In genomic region chr3L:4412974-4413373, dm6 we compare ENCODE assay signal across 1 fruit fly cellular context.
TF ChIP-seq lines count a peak whose summit lies in the region.

No protein-coding gene starts in this region.

TF ChIP-seq in whole organism, embryonic, 481 proteins besides CTCF, POLR2A, EP300 and RAD21 (continued from another document and continues in another):
- TF ChIP-seq row (GFP tag; IDR thresholded peaks at IDR 0.05; lab: Robert Waterston, UW) (peak; percentile 79), grau (tag; optimal IDR thresholded peaks at IDR 0.05; lab: Kevin White, UChicago) (peak; percentile 36), sim (GFP tag; IDR thresholded peaks at IDR 0.05; lab: Robert Waterston, UW) (no peak), btn (GFP tag; optimal IDR thresholded peaks at IDR 0.05; lab: Kevin White, UChicago) (no peak), slbo (GFP tag; IDR thresholded peaks at IDR 0.05; lab: Robert Waterston, UW) (peak; percentile 84), CG3163 (GFP tag; optimal IDR thresholded peaks at IDR 0.05; lab: Kevin White, UChicago) (no peak), kni (GFP tag; optimal IDR thresholded peaks at IDR 0.05; lab: Kevin White, UChicago) (no peak), CG7745 (tag; optimal IDR thresholded peaks at IDR 0.05; lab: Kevin White, UChicago) (no peak), oc (tag; optimal IDR thresholded peaks at IDR 0.05; lab: Kevin White, UChicago) (no peak), Ptx1 (GFP tag; IDR thresholded peaks at IDR 0.05; lab: Robert Waterston, UW) (peak; percentile 68), ssp (GFP tag; IDR thresholded peaks at IDR 0.05; lab: Robert Waterston, UW) (0 out of 2 replicates have a peak, but pooled peaks have one; percentile 25), Optix (GFP tag; IDR thresholded peaks at IDR 0.05; lab: Robert Waterston, UW) (peak; percentile 61; the same call in 2 of the 3 replicates), lov (optimal IDR thresholded peaks at IDR 0.05; lab: Kevin White, UChicago) (no peak), lov (GFP tag; IDR thresholded peaks at IDR 0.05; lab: Robert Waterston, UW) (no peak), dpn (GFP tag; optimal IDR thresholded peaks at IDR 0.05; lab: Kevin White, UChicago) (peak; percentile 30 to 65), pros (GFP tag; optimal IDR thresholded peaks at IDR 0.05; lab: Kevin White, UChicago) (no peak), gsb (GFP tag; IDR thresholded peaks at IDR 0.05; lab: Robert Waterston, UW) (peak; percentile 67), ranshi (GFP tag; IDR thresholded peaks at IDR 0.05; lab: Robert Waterston, UW) (peak; percentile 55; the same call in 1 of the 2 replicates), HmgD (GFP tag; optimal IDR thresholded peaks at IDR 0.05; lab: Kevin White, UChicago) (no peak), ro (GFP tag; IDR thresholded peaks at IDR 0.05; lab: Robert Waterston, UW) (no peak), C15 (GFP tag; IDR thresholded peaks at IDR 0.05; lab: Robert Waterston, UW) (0 out of 3 replicates have a peak, but pooled peaks have one; percentile 39), GATAe (GFP tag; conservative IDR thresholded peaks at IDR 0.05; lab: Robert Waterston, UW) (no peak), CG7987 (GFP tag; optimal IDR thresholded peaks at IDR 0.05; lab: Kevin White, UChicago) (peak; percentile 5), Max (GFP tag; optimal IDR thresholded peaks at IDR 0.05; lab: Kevin White, UChicago) (no peak), CG7963 (GFP tag; IDR thresholded peaks at IDR 0.05; lab: Robert Waterston, UW; ENCODE audit: partially characterized antibody) (no peak), CG17359 (tag; optimal IDR thresholded peaks at IDR 0.05; lab: Kevin White, UChicago) (peak; percentile 26), eve (GFP tag; optimal IDR thresholded peaks at IDR 0.05; lab: Kevin White, UChicago) (peak in 1 of 2 experiments; percentile 26), Hand (GFP tag; optimal IDR thresholded peaks at IDR 0.05; lab: Kevin White, UChicago) (no peak), CG15479 (GFP tag; optimal IDR thresholded peaks at IDR 0.05; lab: Kevin White, UChicago) (no peak), NK7.1 (GFP tag; optimal IDR thresholded peaks at IDR 0.05; lab: Kevin White, UChicago) (no peak), CG12071 (GFP tag; optimal IDR thresholded peaks at IDR 0.05; lab: Kevin White, UChicago) (no peak), eyg (GFP tag; optimal IDR thresholded peaks at IDR 0.05; lab: Kevin White, UChicago) (no peak), CG10431 (GFP tag; optimal IDR thresholded peaks at IDR 0.05; lab: Kevin White, UChicago) (no peak), pita (GFP tag; optimal IDR thresholded peaks at IDR 0.05; lab: Kevin White, UChicago) (no peak), CG11695 (GFP tag; IDR thresholded peaks at IDR 0.05; lab: Robert Waterston, UW) (peak; percentile 29; the same call in 2 of the 3 replicates), CG5180 (GFP tag; optimal IDR thresholded peaks at IDR 0.05; lab: Kevin White, UChicago) (no peak), cad (GFP tag; optimal IDR thresholded peaks at IDR 0.05; lab: Kevin White, UChicago) (no peak), Nf-YB (GFP tag; optimal IDR thresholded peaks at IDR 0.05; lab: Kevin White, UChicago) (no peak), CG13123 (GFP tag; optimal IDR thresholded peaks at IDR 0.05; lab: Kevin White, UChicago) (peak; percentile 18), CG8478 (optimal IDR thresholded peaks at IDR 0.05; lab: Kevin White, UChicago) (no peak), lbe (GFP tag; optimal IDR thresholded peaks at IDR 0.05; lab: Kevin White, UChicago) (no peak), ab (GFP tag; optimal IDR thresholded peaks at IDR 0.05; lab: Kevin White, UChicago) (no peak), br (optimal IDR thresholded peaks at IDR 0.05; lab: Kevin White, UChicago) (no peak), CG4707 (GFP tag; optimal IDR thresholded peaks at IDR 0.05; lab: Kevin White, UChicago) (no peak), CG6765 (GFP tag; optimal IDR thresholded peaks at IDR 0.05; lab: Kevin White, UChicago) (no peak), jigr1 (GFP tag; IDR thresholded peaks at IDR 0.05; lab: Robert Waterston, UW) (no peak), esg (GFP tag; conservative IDR thresholded peaks at IDR 0.05; lab: Robert Waterston, UW) (peak; percentile 50), zf30C (GFP tag; optimal IDR thresholded peaks at IDR 0.05; lab: Kevin White, UChicago) (peak; percentile 47), CG12391 (tag; optimal IDR thresholded peaks at IDR 0.05; lab: Kevin White, UChicago) (peak; percentile 27), CG9727 (GFP tag; optimal IDR thresholded peaks at IDR 0.05; lab: Kevin White, UChicago) (peak; percentile 27), Atf-2 (GFP tag; optimal IDR thresholded peaks at IDR 0.05; lab: Kevin White, UChicago) (peak; percentile 24), nom (GFP tag; optimal IDR thresholded peaks at IDR 0.05; lab: Kevin White, UChicago) (no peak), bcd (GFP tag; optimal IDR thresholded peaks at IDR 0.05; lab: Kevin White, UChicago) (peak; percentile 37), usp (GFP tag; optimal IDR thresholded peaks at IDR 0.05; lab: Kevin White, UChicago) (no peak), CG17186 (GFP tag; optimal IDR thresholded peaks at IDR 0.05; lab: Kevin White, UChicago) (no peak), YL-1 (GFP tag; optimal IDR thresholded peaks at IDR 0.05; lab: Kevin White, UChicago) (no peak), her (GFP tag; optimal IDR thresholded peaks at IDR 0.05; lab: Kevin White, UChicago) (no peak), tx (GFP tag; optimal IDR thresholded peaks at IDR 0.05; lab: Kevin White, UChicago) (no peak), HmgZ (tag; optimal IDR thresholded peaks at IDR 0.05; lab: Kevin White, UChicago) (no peak), gt (GFP tag; IDR thresholded peaks at IDR 0.05; lab: Robert Waterston, UW) (no peak), cato (GFP tag; optimal IDR thresholded peaks at IDR 0.05; lab: Kevin White, UChicago; ENCODE audit: borderline replicate concordance) (no peak), CG18262 (tag; optimal IDR thresholded peaks at IDR 0.05; lab: Kevin White, UChicago) (no peak), CG18599 (GFP tag; optimal IDR thresholded peaks at IDR 0.05; lab: Kevin White, UChicago) (no peak), emc (GFP tag; optimal IDR thresholded peaks at IDR 0.05; lab: Kevin White, UChicago) (peak; percentile 17), danr (GFP tag; IDR thresholded peaks at IDR 0.05; lab: Robert Waterston, UW) (0 out of 2 replicates have a peak, but pooled peaks have one; percentile 16), h (optimal IDR thresholded peaks at IDR 0.05; lab: Kevin White, UChicago) (no peak), CG3838 (GFP tag; optimal IDR thresholded peaks at IDR 0.05; lab: Kevin White, UChicago) (no peak), Gug (GFP tag; IDR thresholded peaks at IDR 0.05; lab: Robert Waterston, UW) (peak; percentile 23; the same call in 1 of the 4 replicates), Mad (GFP tag; optimal IDR thresholded peaks at IDR 0.05; lab: Kevin White, UChicago) (peak; percentile 10), bowl (GFP tag; IDR thresholded peaks at IDR 0.05; lab: Robert Waterston, UW) (no peak; the same call in 1 of the 2 replicates), tio (GFP tag; optimal IDR thresholded peaks at IDR 0.05; lab: Kevin White, UChicago) (peak; percentile 43), maf-S (GFP tag; optimal IDR thresholded peaks at IDR 0.05; lab: Kevin White, UChicago) (peak; percentile 3), wek (GFP tag; optimal IDR thresholded peaks at IDR 0.05; lab: Kevin White, UChicago) (no peak), ato (GFP tag; IDR thresholded peaks at IDR 0.05; lab: Robert Waterston, UW; ENCODE audit: partially characterized antibody) (no peak), toy (GFP tag; IDR thresholded peaks at IDR 0.05; lab: Robert Waterston, UW) (no peak), lilli (GFP tag; optimal IDR thresholded peaks at IDR 0.05; lab: Kevin White, UChicago) (peak; percentile 45), Doc2 (GFP tag; IDR thresholded peaks at IDR 0.05; lab: Robert Waterston, UW) (0 out of 2 replicates have a peak, but pooled peaks have one; percentile 55), bsh (GFP tag; optimal IDR thresholded peaks at IDR 0.05; lab: Kevin White, UChicago) (peak in 1 of 2 experiments; percentile 42), pb (GFP tag; optimal IDR thresholded peaks at IDR 0.05; lab: Kevin White, UChicago) (no peak), fd64A (GFP tag; optimal IDR thresholded peaks at IDR 0.05; lab: Kevin White, UChicago) (no peak), CG4424 (GFP tag; optimal IDR thresholded peaks at IDR 0.05; lab: Kevin White, UChicago) (peak; percentile 34), Ssrp (tag; optimal IDR thresholded peaks at IDR 0.05; lab: Kevin White, UChicago) (no peak), CG42726 (GFP tag; IDR thresholded peaks at IDR 0.05; lab: Robert Waterston, UW; ENCODE audit: partially characterized antibody) (no peak), CG2199 (GFP tag; IDR thresholded peaks at IDR 0.05; lab: Robert Waterston, UW) (0 out of 3 replicates have a peak, but pooled peaks have one; percentile 47), Elba2 (GFP tag; optimal IDR thresholded peaks at IDR 0.05; lab: Kevin White, UChicago) (no peak), CG1832 (GFP tag; optimal IDR thresholded peaks at IDR 0.05; lab: Kevin White, UChicago) (no peak), Usf (GFP tag; optimal IDR thresholded peaks at IDR 0.05; lab: Kevin White, UChicago) (no peak), CG6791 (GFP tag; IDR thresholded peaks at IDR 0.05; lab: Robert Waterston, UW; ENCODE audit: partially characterized antibody) (no peak), MBD-R2 (GFP tag; IDR thresholded peaks at IDR 0.05; lab: Robert Waterston, UW) (peak; percentile 36; the same call in 1 of the 2 replicates), lmd (GFP tag; IDR thresholded peaks at IDR 0.05; lab: Robert Waterston, UW) (peak; percentile 58; the same call in 1 of the 2 replicates), CG16863 (GFP tag; optimal IDR thresholded peaks at IDR 0.05; lab: Kevin White, UChicago) (no peak), CG9215 (GFP tag; IDR thresholded peaks at IDR 0.05; lab: Robert Waterston, UW) (peak; percentile 39; the same call in 1 of the 2 replicates), CkIIα-i1 (GFP tag; IDR thresholded peaks at IDR 0.05; lab: Robert Waterston, UW) (no peak), CG7839 (tag; optimal IDR thresholded peaks at IDR 0.05; lab: Kevin White, UChicago) (peak; percentile 45), unpg (GFP tag; optimal IDR thresholded peaks at IDR 0.05; lab: Kevin White, UChicago) (peak; percentile 49), CG11398 (GFP tag; optimal IDR thresholded peaks at IDR 0.05; lab: Kevin White, UChicago) (no peak), CG17802 (tag; optimal IDR thresholded peaks at IDR 0.05; lab: Kevin White, UChicago) (no peak), inv (GFP tag; IDR thresholded peaks at IDR 0.05; lab: Robert Waterston, UW; ENCODE audit: partially characterized antibody) (no peak), zfh2 (GFP tag; optimal IDR thresholded peaks at IDR 0.05; lab: Kevin White, UChicago) (peak; percentile 10), CG7372 (GFP tag; IDR thresholded peaks at IDR 0.05; lab: Robert Waterston, UW) (peak; percentile 59; the same call in 1 of the 2 replicates), Opbp (GFP tag; IDR thresholded peaks at IDR 0.05; lab: Robert Waterston, UW; ENCODE audit: partially characterized antibody) (no peak), CG11247 (GFP tag; IDR thresholded peaks at IDR 0.05; lab: Robert Waterston, UW) (peak; percentile 64), CG1024 (GFP tag; IDR thresholded peaks at IDR 0.05; lab: Robert Waterston, UW) (no peak), dysf (GFP tag; IDR thresholded peaks at IDR 0.05; lab: Robert Waterston, UW) (peak; percentile 79), stc (GFP tag; IDR thresholded peaks at IDR 0.05; lab: Robert Waterston, UW) (0 out of 2 replicates have a peak, but pooled peaks have one; percentile 12), nmo (GFP tag; optimal IDR thresholded peaks at IDR 0.05; lab: Kevin White, UChicago) (no peak), chinmo (GFP tag; IDR thresholded peaks at IDR 0.05; lab: Robert Waterston, UW; ENCODE audit: partially characterized antibody) (peak; percentile 86; the same call in 2 of the 4 replicates), CG33557 (GFP tag; optimal IDR thresholded peaks at IDR 0.05; lab: Kevin White, UChicago) (no peak), CG12236 (GFP tag; optimal IDR thresholded peaks at IDR 0.05; lab: Kevin White, UChicago) (no peak), CG18476 (GFP tag; optimal IDR thresholded peaks at IDR 0.05; lab: Kevin White, UChicago) (no peak), CG10543 (GFP tag; optimal IDR thresholded peaks at IDR 0.05; lab: Kevin White, UChicago) (peak; percentile 47), kah (GFP tag; optimal IDR thresholded peaks at IDR 0.05; lab: Kevin White, UChicago) (no peak), CG3726 (GFP tag; IDR thresholded peaks at IDR 0.05; lab: Robert Waterston, UW) (no peak), ap (GFP tag; IDR thresholded peaks at IDR 0.05; lab: Robert Waterston, UW) (peak; percentile 65), ash1 (GFP tag; optimal IDR thresholded peaks at IDR 0.05; lab: Kevin White, UChicago) (no peak), CG6683 (GFP tag; optimal IDR thresholded peaks at IDR 0.05; lab: Kevin White, UChicago) (no peak), zen2 (GFP tag; IDR thresholded peaks at IDR 0.05; lab: Robert Waterston, UW; ENCODE audit: partially characterized antibody) (no peak), cas (GFP tag; IDR thresholded peaks at IDR 0.05; lab: Robert Waterston, UW) (no peak), ken (GFP tag; IDR thresholded peaks at IDR 0.05; lab: Robert Waterston, UW) (no peak), Scr (GFP tag; IDR thresholded peaks at IDR 0.05; lab: Robert Waterston, UW; ENCODE audit: partially characterized antibody) (no peak), CG12219 (GFP tag; optimal IDR thresholded peaks at IDR 0.05; lab: Kevin White, UChicago) (no peak), CG11504 (tag; optimal IDR thresholded peaks at IDR 0.05; lab: Kevin White, UChicago) (peak; percentile 8), gce (GFP tag; IDR thresholded peaks at IDR 0.05; lab: Robert Waterston, UW) (peak; percentile 39; the same call in 1 of the 3 replicates), CG31224 (GFP tag; IDR thresholded peaks at IDR 0.05; lab: Robert Waterston, UW) (peak; percentile 49; the same call in 1 of the 2 replicates), Chrac-16 (GFP tag; optimal IDR thresholded peaks at IDR 0.05; lab: Kevin White, UChicago) (peak; percentile 26), CG12769 (tag; optimal IDR thresholded peaks at IDR 0.05; lab: Kevin White, UChicago) (peak; percentile 74), Dfd (GFP tag; optimal IDR thresholded peaks at IDR 0.05; lab: Kevin White, UChicago) (no peak), CG8359 (GFP tag; optimal IDR thresholded peaks at IDR 0.05; lab: Kevin White, UChicago; ENCODE audit: borderline replicate concordance) (no peak), CG1602 (GFP tag; optimal IDR thresholded peaks at IDR 0.05; lab: Kevin White, UChicago) (no peak), CG9876 (GFP tag; optimal IDR thresholded peaks at IDR 0.05; lab: Kevin White, UChicago) (no peak), CG9437 (GFP tag; optimal IDR thresholded peaks at IDR 0.05; lab: Kevin White, UChicago) (no peak), Spps (tag; optimal IDR thresholded peaks at IDR 0.05; lab: Kevin White, UChicago) (no peak)
